Worm (Caenorhabditis elegans): ENCODE measurements around the gene srz-31.

- TF ChIP-seq nhr-12 (tag; optimal IDR thresholded peaks at IDR 0.05) (no peak), elt-1 (tag; optimal IDR thresholded peaks at IDR 0.05) (no peak), unc-62 (GFP tag; optimal IDR thresholded peaks at IDR 0.05) (no peak), fos-1 (tag; optimal IDR thresholded peaks at IDR 0.05) (no peak), zag-1 (tag; optimal IDR thresholded peaks at IDR 0.05) (no peak), ama-1 (optimal IDR thresholded peaks at IDR 0.05) (no peak), skn-1 (tag; optimal IDR thresholded peaks at IDR 0.05) (no peak)
These were observed 16.1 kb downstream of the srz-31 start, which contains the start of gene oac-38 for ce11 chrIV:14153261-14153660.

Measured in whole organism, L2 larva.